Worm (Caenorhabditis elegans) whole organism, L1 larva: ENCODE data around the gene Y54F10BM.3.

Source experiments
- elt-2 ChIP-seq: sonication (generic microtip); optimal IDR thresholded peaks from 2 replicates; lab custom pipeline; 2016; ENCODE audit warnings: missing genetic modification characterization, mild to moderate bottlenecking, inconsistent platforms, missing compliant biosample characterization, missing genetic modification reagents
- nhr-47 ChIP-seq: sonication (generic microtip); optimal IDR thresholded peaks from 2 replicates; lab custom pipeline; 2016; ENCODE audit warnings: mild to moderate bottlenecking, missing genetic modification characterization, moderate library complexity, missing compliant biosample characterization
- skn-1 ChIP-seq: fragments of 150-350 bp; optimal IDR thresholded peaks from 2 replicates; lab custom pipeline; 2014; ENCODE audit warnings: missing biosample characterization, missing genetic modification characterization

ce11 chrIII:2245727-2246126 lies 36.1 kb upstream of the Y54F10BM.3 start, which contains the start of gene srd-67:
- TF ChIP-seq elt-2 (tag; lab: Kevin White, UChicago) (no peak), nhr-47 (no peak), skn-1 (tag; lab: Kevin White, UChicago) (no peak)
